Worm (Caenorhabditis elegans): ENCODE data around the gene frpr-14.

Gene frpr-14

ce11 chrII:602020-602419 lies 48.7 kb upstream of the frpr-14 start, which contains the start of gene nhl-3:
Gene nhl-3 (minus strand): TSS chrII:602120.
- TF ChIP-seq pqm-1 (tag; optimal IDR thresholded peaks at IDR 0.05), result no peak
- TF ChIP-seq nhr-102 (tag; optimal IDR thresholded peaks at IDR 0.05), result no peak
- TF ChIP-seq lsy-2 (tag; optimal IDR thresholded peaks at IDR 0.05), result no peak
- no peak for TF ChIP-seq nhr-48 (tag; optimal IDR thresholded peaks at IDR 0.05)
- no peak for TF ChIP-seq fos-1 (tag; optimal IDR thresholded peaks at IDR 0.05)
- TF ChIP-seq nhr-25 (tag; optimal IDR thresholded peaks at IDR 0.05; ENCODE audit: borderline replicate concordance, insufficient read depth), result no peak
- TF ChIP-seq T26A8.4 (GFP tag; IDR thresholded peaks at IDR 0.05), result no peak
- no peak for TF ChIP-seq skn-1 (tag; optimal IDR thresholded peaks at IDR 0.05)
- TF ChIP-seq snpc-4 (tag; optimal IDR thresholded peaks at IDR 0.05), result no peak
- no peak for TF ChIP-seq tag-97 (GFP tag; IDR thresholded peaks at IDR 0.05)
- no peak for TF ChIP-seq nhr-11 (tag; optimal IDR thresholded peaks at IDR 0.05)
- TF ChIP-seq lim-7 (GFP tag; IDR thresholded peaks at IDR 0.05), result no peak
- no peak for TF ChIP-seq dmd-9 (GFP tag; IDR thresholded peaks at IDR 0.05)
- TF ChIP-seq lir-3 (tag; optimal IDR thresholded peaks at IDR 0.05), result no peak
- TF ChIP-seq madf-5 (GFP tag; IDR thresholded peaks at IDR 0.05), result no peak

- TF ChIP-seq dve-1 (tag; optimal IDR thresholded peaks at IDR 0.05; ENCODE audit: insufficient read depth) (peak; percentile 45), hlh-11 (tag; optimal IDR thresholded peaks at IDR 0.05) (peak; percentile 88), hlh-30 (tag; optimal IDR thresholded peaks at IDR 0.05; ENCODE audit: insufficient read depth) (peak; percentile 94), nhr-102 (tag; optimal IDR thresholded peaks at IDR 0.05) (no peak), ztf-7 (tag; optimal IDR thresholded peaks at IDR 0.05) (no peak), nhr-28 (tag; optimal IDR thresholded peaks at IDR 0.05) (peak; percentile 61), lin-13 (GFP tag; optimal IDR thresholded peaks at IDR 0.05) (peak; percentile 55), mep-1 (tag; optimal IDR thresholded peaks at IDR 0.05) (peak; percentile 72), aha-1 (tag) (peak; percentile 89), unc-62 (GFP tag; optimal IDR thresholded peaks at IDR 0.05 in 1 of 2) (peak in 1 of 2 experiments; percentile 96), unc-62 (tag; optimal IDR thresholded peaks at IDR 0.05) (no peak), sdz-12 (GFP tag; optimal IDR thresholded peaks at IDR 0.05) (no peak), dpl-1 (GFP tag; optimal IDR thresholded peaks at IDR 0.05) (peak; percentile 19), lin-38 (GFP tag; IDR thresholded peaks at IDR 0.05) (no peak), nhr-111 (GFP tag; optimal IDR thresholded peaks at IDR 0.05) (no peak), lsy-2 (tag; optimal IDR thresholded peaks at IDR 0.05) (peak in 1 of 2 experiments; percentile 68), mdl-1 (tag; optimal IDR thresholded peaks at IDR 0.05) (peak in 1 of 2 experiments; percentile 80)
Observed at ce11 chrII:602969-603368, 47.8 kb upstream of the frpr-14 start.

ce11 chrII:605267-605666 lies 45.5 kb upstream of the frpr-14 start, which contains the start of gene W04H10.2:
Gene W04H10.2 (plus strand): TSS chrII:605567.
- no peak for TF ChIP-seq zfp-2 (tag; optimal IDR thresholded peaks at IDR 0.05)
- TF ChIP-seq nhr-6 (tag; optimal IDR thresholded peaks at IDR 0.05), result no peak
- TF ChIP-seq nhr-42 (GFP tag; IDR thresholded peaks at IDR 0.05), result no peak
- TF ChIP-seq pha-4 (GFP tag; IDR thresholded peaks at IDR 0.05), result no peak
- no peak for TF ChIP-seq pha-4 (tag; optimal IDR thresholded peaks at IDR 0.05)

ce11 chrII:606033-606432 lies 44.7 kb upstream of the frpr-14 start, which contains the start of gene W04H10.5:
Gene W04H10.5 (plus strand): TSS chrII:606333.
- no peak for TF ChIP-seq nhr-10 (tag; optimal IDR thresholded peaks at IDR 0.05)
- TF ChIP-seq F49E8.2 (tag; optimal IDR thresholded peaks at IDR 0.05; ENCODE audit: borderline replicate concordance), result no peak
- TF ChIP-seq nhr-111 (GFP tag; optimal IDR thresholded peaks at IDR 0.05), result no peak
- TF ChIP-seq tag-97 (GFP tag; IDR thresholded peaks at IDR 0.05), result no peak

Measured in whole organism, L4 larva.